Fruit fly (Drosophila melanogaster) whole organism, pupa: Measurements from ENCODE around the gene Fntb.

ENCODE experiments used
- CG12605 ChIP-seq: fragments of 200-800 bp; sonication (Bioruptor generic); IDR thresholded peaks from 2 replicates; pipeline ENCODE4 v1.3.6; 2022; ENCODE audit warnings: missing biosample characterization, missing genetic modification characterization
- CG17806 ChIP-seq: fragments of 200-800 bp; sonication (Bioruptor generic); optimal IDR thresholded peaks from 2 replicates; lab custom pipeline; 2018; ENCODE audit warnings: missing biosample characterization, mild to moderate bottlenecking, missing genetic modification characterization, moderate library complexity
- CG32121 ChIP-seq: fragments of 200-800 bp; sonication (Bioruptor generic); IDR thresholded peaks from 2 replicates; pipeline ENCODE4 v1.3.6; 2022; ENCODE audit warnings: missing biosample characterization, missing genetic modification characterization
- CG8159 ChIP-seq: fragments of 200-800 bp; sonication (Bioruptor generic); optimal IDR thresholded peaks from 3 replicates; lab custom pipeline; 2018; ENCODE audit warnings: missing biosample characterization, mild to moderate bottlenecking, missing genetic modification characterization, moderate library complexity
- CG8301 ChIP-seq: fragments of 200-800 bp; sonication (Bioruptor generic); optimal IDR thresholded peaks from 2 replicates; lab custom pipeline; 2018; ENCODE audit warnings: missing biosample characterization, mild to moderate bottlenecking, missing genetic modification characterization
- CG9948 ChIP-seq: fragments of 200-800 bp; sonication (Bioruptor generic); optimal IDR thresholded peaks from 2 replicates; lab custom pipeline; 2018; ENCODE audit warnings: missing biosample characterization, mild to moderate bottlenecking, missing genetic modification characterization, moderate library complexity
- EcR ChIP-seq: fragments of 200-800 bp; sonication (Bioruptor generic); optimal IDR thresholded peaks from 3 replicates; lab custom pipeline; 2019; ENCODE audit warnings: missing biosample characterization, missing genetic modification characterization, mild to moderate bottlenecking, moderate library complexity, missing genetic modification reagents
- Ets98B ChIP-seq: fragments of 200-800 bp; sonication (Bioruptor generic); IDR thresholded peaks from 2 replicates; pipeline ENCODE4 v1.3.6; 2022; ENCODE audit warnings: missing biosample characterization, missing genetic modification characterization
- Pif1B ChIP-seq: fragments of 200-800 bp; sonication (Bioruptor generic); optimal IDR thresholded peaks from 3 replicates; lab custom pipeline; 2016; ENCODE audit warnings: missing biosample characterization, missing genetic modification characterization
- Snoo ChIP-seq: fragments of 200-800 bp; sonication (Bioruptor generic); optimal IDR thresholded peaks from 3 replicates; lab custom pipeline; 2017; ENCODE audit warnings: missing biosample characterization, mild to moderate bottlenecking, missing genetic modification characterization, inconsistent platforms

DNA sequence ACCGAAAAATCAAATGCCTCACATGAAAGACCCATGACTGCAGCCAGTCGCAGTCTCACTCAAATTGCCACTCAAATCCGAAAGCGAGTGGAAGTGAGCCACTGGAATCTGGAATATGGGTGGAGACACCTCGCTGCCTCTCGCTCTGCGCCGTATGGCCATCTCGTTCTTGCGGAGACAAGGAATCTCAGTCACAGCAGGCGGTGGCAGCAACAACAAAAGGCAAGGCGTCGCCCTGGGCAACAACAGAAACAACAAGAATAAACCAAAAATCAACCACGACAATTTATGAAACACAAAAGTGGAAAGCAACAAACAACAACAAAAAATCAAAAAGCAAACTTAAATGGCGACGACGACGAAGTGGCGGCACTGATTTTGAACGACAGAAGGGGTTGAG, 9.5 kb upstream of the Fntb start:
- peak; percentile 17; the same call in 1 of the 2 replicates for TF ChIP-seq CG12605 (GFP tag; lab: Robert Waterston, UW)
- peak; percentile 25 for TF ChIP-seq CG8159 (tag; lab: Kevin White, UChicago)
- TF ChIP-seq Ets98B (GFP tag; lab: Robert Waterston, UW), result no peak
- no peak for TF ChIP-seq CG32121 (GFP tag; lab: Robert Waterston, UW)
- TF ChIP-seq CG17806 (tag; lab: Kevin White, UChicago), result no peak
- no peak for TF ChIP-seq Snoo (tag; lab: Kevin White, UChicago)
- no peak for TF ChIP-seq Pif1B (GFP tag; lab: Kevin White, UChicago)
- no peak for TF ChIP-seq EcR (GFP tag; lab: Kevin White, UChicago)
- no peak for TF ChIP-seq CG9948
- no peak for TF ChIP-seq CG8301 (tag; lab: Kevin White, UChicago)
